Worm (Caenorhabditis elegans) whole organism, L4/young adult: ENCODE measurements around the gene srh-217.

Experiments
- W03F9.2 ChIP-seq: fragments of 150-350 bp; optimal IDR thresholded peaks from 2 replicates; lab custom pipeline; 2014; ENCODE audit warnings: missing biosample characterization, missing genetic modification characterization
- dao-5 ChIP-seq: sonication (generic microtip); optimal IDR thresholded peaks from 2 replicates; lab custom pipeline; 2016; ENCODE audit warnings: missing genotype, missing genetic modification characterization, moderate library complexity, missing compliant biosample characterization
- him-1 ChIP-seq: sonication (generic microtip); optimal IDR thresholded peaks from 2 replicates; lab custom pipeline; 2016; ENCODE audit warnings: missing genotype, missing genetic modification reagents, missing genetic modification characterization, missing compliant biosample characterization

- TF ChIP-seq W03F9.2 (tag; lab: Kevin White, UChicago) (no peak), dao-5 (tag; lab: Kevin White, UChicago) (no peak), him-1 (tag; lab: Kevin White, UChicago) (no peak)
Observed at ce11 chrV:20162290-20163104, 32.9 kb downstream of the srh-217 start.
